Fruit fly (Drosophila melanogaster) whole organism, embryonic: ENCODE data around the gene CG43759.

ENCODE experiments used
- Adf1 ChIP-seq: fragments of 200-800 bp; sonication (Bioruptor generic); IDR thresholded peaks from 2 replicates; pipeline ENCODE4 v1.3.6; 2022; ENCODE audit warnings: missing biosample characterization, missing genetic modification characterization
- BEAF-32 ChIP-seq: fragments of 200-800 bp; sonication (Bioruptor generic); optimal IDR thresholded peaks from 3 replicates; lab custom pipeline; 2017; ENCODE audit warnings: missing biosample characterization, missing genetic modification characterization, mild to moderate bottlenecking, moderate library complexity, missing genetic modification reagents
- C15 ChIP-seq: fragments of 200-800 bp; sonication (Bioruptor generic); IDR thresholded peaks from 3 replicates; pipeline ENCODE4 v1.3.6; 2022; ENCODE audit warnings: missing biosample characterization, missing genetic modification characterization
- CG10209 ChIP-seq: fragments of 200-800 bp; sonication (Bioruptor generic); optimal IDR thresholded peaks from 3 replicates; lab custom pipeline; 2017; ENCODE audit warnings: missing biosample characterization, mild to moderate bottlenecking, missing genetic modification characterization, missing genetic modification reagents
- CG12071 ChIP-seq: fragments of 200-800 bp; sonication (Bioruptor generic); optimal IDR thresholded peaks from 3 replicates; lab custom pipeline; 2018; ENCODE audit warnings: missing biosample characterization, mild to moderate bottlenecking, missing genetic modification characterization
- CG12942 ChIP-seq: fragments of 200-800 bp; sonication (Bioruptor generic); optimal IDR thresholded peaks from 3 replicates; lab custom pipeline; 2016; ENCODE audit warnings: missing biosample characterization, missing genetic modification characterization
- CG15073 ChIP-seq: fragments of 200-800 bp; sonication (Bioruptor generic); optimal IDR thresholded peaks from 2 replicates; lab custom pipeline; 2016; ENCODE audit warnings: missing biosample characterization, missing genetic modification characterization
- CG1603 ChIP-seq: fragments of 200-800 bp; sonication (Bioruptor generic); optimal IDR thresholded peaks from 2 replicates; lab custom pipeline; 2019; ENCODE audit warnings: missing biosample characterization, mild to moderate bottlenecking, missing genetic modification characterization, moderate library complexity
- CG1647 ChIP-seq: fragments of 200-800 bp; sonication (Bioruptor generic); optimal IDR thresholded peaks from 3 replicates; lab custom pipeline; 2016; ENCODE audit warnings: missing biosample characterization, missing genetic modification characterization
- CG17359 ChIP-seq: fragments of 200-800 bp; sonication (Bioruptor generic); optimal IDR thresholded peaks from 3 replicates; lab custom pipeline; 2018; ENCODE audit warnings: missing biosample characterization, mild to moderate bottlenecking, missing genetic modification characterization, moderate library complexity
- CG17612 ChIP-seq: fragments of 200-800 bp; sonication (Bioruptor generic); IDR thresholded peaks from 2 replicates; pipeline ENCODE4 v1.3.6; 2022; ENCODE audit warnings: missing biosample characterization, missing genetic modification characterization
- CG18262 ChIP-seq: fragments of 200-800 bp; optimal IDR thresholded peaks from 3 replicates; lab custom pipeline; 2019; ENCODE audit warnings: missing biosample characterization, mild to moderate bottlenecking, missing genetic modification characterization, moderate library complexity
- CG18764 ChIP-seq: fragments of 200-800 bp; sonication (Bioruptor generic); optimal IDR thresholded peaks from 3 replicates; lab custom pipeline; 2016; ENCODE audit warnings: missing biosample characterization, missing genetic modification characterization
- CG2129 ChIP-seq: fragments of 200-800 bp; sonication (Bioruptor generic); IDR thresholded peaks from 2 replicates; pipeline ENCODE4 v1.3.6; 2022; ENCODE audit warnings: missing biosample characterization, missing genetic modification characterization; ENCODE audit not compliant: partially characterized antibody
- CG30403 ChIP-seq: fragments of 200-800 bp; sonication (Bioruptor generic); optimal IDR thresholded peaks from 3 replicates; lab custom pipeline; 2016; ENCODE audit warnings: missing biosample characterization, missing genetic modification characterization
- CG31388 ChIP-seq: fragments of 200-800 bp; sonication (Bioruptor generic); optimal IDR thresholded peaks from 2 replicates; lab custom pipeline; 2016; ENCODE audit warnings: missing biosample characterization, missing genetic modification characterization
- CG34224 ChIP-seq: fragments of 200-800 bp; sonication (Bioruptor generic); IDR thresholded peaks from 3 replicates; pipeline ENCODE4 v1.3.6; 2022; ENCODE audit warnings: missing biosample characterization, missing genetic modification characterization; ENCODE audit not compliant: partially characterized antibody
- CG3995 ChIP-seq: fragments of 200-800 bp; sonication (Bioruptor generic); optimal IDR thresholded peaks from 3 replicates; lab custom pipeline; 2016; ENCODE audit warnings: missing biosample characterization, missing genetic modification characterization
- CG4707 ChIP-seq: fragments of 200-800 bp; sonication (Bioruptor generic); optimal IDR thresholded peaks from 2 replicates; lab custom pipeline; 2018; ENCODE audit warnings: missing biosample characterization, mild to moderate bottlenecking, missing genetic modification characterization, moderate library complexity
- CG4854 ChIP-seq: fragments of 200-800 bp; sonication (Bioruptor generic); optimal IDR thresholded peaks from 2 replicates; lab custom pipeline; 2016; ENCODE audit warnings: missing biosample characterization, missing genetic modification characterization, inconsistent platforms
- CG8290 ChIP-seq, 3 experiments: fragments of 200-800 bp; sonication (Bioruptor generic); optimal IDR thresholded peaks; 2 replicates each; lab custom pipeline; 2016 to 2019; ENCODE audit warnings: missing biosample characterization in 3 of 3, missing genetic modification characterization in 3 of 3, mild to moderate bottlenecking in 2 of 3, moderate library complexity in 1 of 3
- CG8944 ChIP-seq: fragments of 200-800 bp; sonication (Bioruptor generic); optimal IDR thresholded peaks from 3 replicates; lab custom pipeline; 2016; ENCODE audit warnings: missing biosample characterization, missing genetic modification characterization
- CG9727 ChIP-seq: fragments of 200-800 bp; sonication (Bioruptor generic); optimal IDR thresholded peaks from 3 replicates; lab custom pipeline; 2017; ENCODE audit warnings: missing biosample characterization, mild to moderate bottlenecking, missing genetic modification characterization
- CkIIα-i1 ChIP-seq: fragments of 200-800 bp; sonication (Bioruptor generic); IDR thresholded peaks from 2 replicates; pipeline ENCODE4 v1.3.6; 2022; ENCODE audit warnings: missing biosample characterization, missing genetic modification characterization
- Dad ChIP-seq: fragments of 200-800 bp; sonication (Bioruptor generic); optimal IDR thresholded peaks from 3 replicates; lab custom pipeline; 2016; ENCODE audit warnings: missing biosample characterization, missing genetic modification characterization
- Deaf1 ChIP-seq: fragments of 200-800 bp; optimal IDR thresholded peaks from 3 replicates; lab custom pipeline; 2019; ENCODE audit warnings: missing biosample characterization, mild to moderate bottlenecking, missing genetic modification characterization, moderate library complexity
- GATAe ChIP-seq: fragments of 200-800 bp; sonication (Bioruptor generic); conservative IDR thresholded peaks from 2 replicates; pipeline ENCODE4 v1.3.6; 2022; ENCODE audit warnings: missing biosample characterization, missing genetic modification characterization
- NC2β ChIP-seq: fragments of 200-800 bp; sonication (Bioruptor generic); optimal IDR thresholded peaks from 2 replicates; lab custom pipeline; 2016; ENCODE audit warnings: missing biosample characterization, missing genetic modification characterization
- Neu2 ChIP-seq: fragments of 200-800 bp; sonication (Bioruptor generic); optimal IDR thresholded peaks from 3 replicates; lab custom pipeline; 2016; ENCODE audit warnings: missing biosample characterization, missing genetic modification characterization, borderline replicate concordance
- Nf-YB ChIP-seq: fragments of 200-800 bp; sonication (Bioruptor generic); optimal IDR thresholded peaks from 3 replicates; lab custom pipeline; 2019; ENCODE audit warnings: missing biosample characterization, mild to moderate bottlenecking, missing genetic modification characterization, moderate library complexity
- Oli ChIP-seq: fragments of 200-800 bp; sonication (Bioruptor generic); optimal IDR thresholded peaks from 2 replicates; lab custom pipeline; 2018; ENCODE audit warnings: missing biosample characterization, mild to moderate bottlenecking, missing genetic modification characterization, moderate library complexity
- Poxn ChIP-seq: fragments of 200-800 bp; sonication (Bioruptor generic); IDR thresholded peaks from 2 replicates; pipeline ENCODE4 v1.3.6; 2022; ENCODE audit warnings: missing biosample characterization, missing genetic modification characterization
- Side ChIP-seq: fragments of 200-800 bp; sonication (Bioruptor generic); optimal IDR thresholded peaks from 2 replicates; lab custom pipeline; 2016; ENCODE audit warnings: missing biosample characterization, missing genetic modification characterization
- Sox102F ChIP-seq: fragments of 200-800 bp; sonication (Bioruptor generic); optimal IDR thresholded peaks from 2 replicates; lab custom pipeline; 2018; ENCODE audit warnings: missing biosample characterization, mild to moderate bottlenecking, missing genetic modification characterization, moderate library complexity
- Spps ChIP-seq: fragments of 200-800 bp; sonication (Bioruptor generic); optimal IDR thresholded peaks from 2 replicates; lab custom pipeline; 2018; ENCODE audit warnings: missing biosample characterization, mild to moderate bottlenecking, missing genetic modification characterization
- Xbp1 ChIP-seq: fragments of 200-800 bp; sonication (Bioruptor generic); optimal IDR thresholded peaks from 3 replicates; lab custom pipeline; 2016; ENCODE audit warnings: missing biosample characterization, mild to moderate bottlenecking, missing genetic modification characterization
- ab ChIP-seq: fragments of 200-800 bp; sonication (Bioruptor generic); optimal IDR thresholded peaks from 2 replicates; lab custom pipeline; 2016; ENCODE audit warnings: missing biosample characterization, missing genetic modification characterization
- az2 ChIP-seq: fragments of 200-800 bp; sonication (Bioruptor generic); optimal IDR thresholded peaks from 3 replicates; lab custom pipeline; 2016; ENCODE audit warnings: missing biosample characterization, missing genetic modification characterization
- crc ChIP-seq: fragments of 200-800 bp; sonication (Bioruptor generic); optimal IDR thresholded peaks from 2 replicates; lab custom pipeline; 2016; ENCODE audit warnings: missing biosample characterization, missing genetic modification characterization
- esg ChIP-seq: fragments of 200-800 bp; sonication (Bioruptor generic); conservative IDR thresholded peaks from 2 replicates; pipeline ENCODE4 v1.3.6; 2022; ENCODE audit warnings: missing biosample characterization, missing genetic modification characterization
- grn ChIP-seq: fragments of 200-800 bp; sonication (Bioruptor generic); optimal IDR thresholded peaks from 3 replicates; lab custom pipeline; 2017; ENCODE audit warnings: missing biosample characterization, missing genetic modification characterization
- hb ChIP-seq: fragments of 200-800 bp; sonication (Bioruptor generic); IDR thresholded peaks from 3 replicates; pipeline ENCODE4 v1.3.6; 2022; ENCODE audit warnings: missing biosample characterization, missing genetic modification characterization; ENCODE audit not compliant: partially characterized antibody
- nerfin-1 ChIP-seq: fragments of 200-800 bp; sonication (Bioruptor generic); optimal IDR thresholded peaks from 3 replicates; lab custom pipeline; 2019; ENCODE audit warnings: missing biosample characterization, mild to moderate bottlenecking, missing genetic modification characterization, moderate library complexity
- repo ChIP-seq: fragments of 200-800 bp; sonication (Bioruptor generic); optimal IDR thresholded peaks from 2 replicates; lab custom pipeline; 2016; ENCODE audit warnings: missing biosample characterization, missing genetic modification characterization
- salm ChIP-seq: fragments of 200-800 bp; sonication (Bioruptor generic); optimal IDR thresholded peaks from 2 replicates; lab custom pipeline; 2018; ENCODE audit warnings: missing biosample characterization, mild to moderate bottlenecking, missing genetic modification characterization
- sim ChIP-seq: fragments of 200-800 bp; sonication (Bioruptor generic); IDR thresholded peaks from 2 replicates; pipeline ENCODE4 v1.3.6; 2022; ENCODE audit warnings: missing biosample characterization, missing genetic modification characterization
- slbo ChIP-seq: fragments of 200-800 bp; sonication (Bioruptor generic); IDR thresholded peaks from 2 replicates; pipeline ENCODE4 v1.3.6; 2022; ENCODE audit warnings: missing biosample characterization, missing genetic modification characterization
- twi ChIP-seq: fragments of 200-800 bp; optimal IDR thresholded peaks from 2 replicates; lab custom pipeline; 2019; ENCODE audit warnings: missing biosample characterization, mild to moderate bottlenecking, missing genetic modification characterization, moderate library complexity
- zfh2 ChIP-seq: fragments of 200-800 bp; sonication (Bioruptor generic); optimal IDR thresholded peaks from 2 replicates; lab custom pipeline; 2016; ENCODE audit warnings: missing biosample characterization, missing genetic modification characterization

CG43759 gene

DNA sequence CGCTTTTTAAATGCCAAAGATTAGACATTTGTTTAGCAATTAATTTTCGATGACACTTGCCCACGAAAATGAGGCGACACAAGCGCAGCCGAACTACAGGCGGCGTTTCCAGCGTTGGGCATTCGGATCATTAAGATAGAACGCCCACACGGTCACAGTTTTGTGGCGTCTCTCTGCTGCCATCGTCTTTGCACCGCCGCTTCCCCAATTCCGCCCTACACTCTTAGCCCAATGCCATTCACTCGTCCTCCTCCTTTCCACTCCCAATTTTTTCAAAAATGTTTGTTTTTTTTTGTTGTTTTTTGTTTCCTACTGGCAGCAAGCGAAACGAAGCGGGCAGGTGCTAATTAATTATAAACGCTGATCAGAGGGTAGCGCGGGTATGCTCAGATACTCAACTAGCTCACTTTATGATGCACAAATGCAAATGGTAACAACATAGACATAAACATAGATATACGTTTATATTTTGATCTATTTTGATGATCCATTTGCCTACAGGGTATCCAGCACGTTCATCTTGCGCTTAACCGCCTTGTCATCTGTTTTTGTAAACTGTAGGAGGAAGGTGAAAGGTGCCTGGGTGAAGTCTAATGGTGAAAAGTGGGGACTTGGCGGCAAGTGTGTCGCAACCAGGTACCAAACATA is 21.2 kb downstream of the CG43759 start (continued):
- TF ChIP-seq CG12942 (GFP tag; lab: Kevin White, UChicago) (peak; percentile 47), CG17612 (GFP tag; lab: Robert Waterston, UW) (peak; percentile 68), CG31388 (GFP tag; lab: Kevin White, UChicago) (peak; percentile 38), BEAF-32 (GFP tag; lab: Kevin White, UChicago) (no peak), sim (GFP tag; lab: Robert Waterston, UW) (peak; percentile 68), Neu2 (no peak), GATAe (no peak), C15 (0 out of 3 replicates have a peak, but pooled peaks have one; percentile 21), CG4854 (peak; percentile 50), CG17359 (tag; lab: Kevin White, UChicago) (peak; percentile 87), Dad (GFP tag; lab: Kevin White, UChicago) (peak; percentile 76), esg (GFP tag; lab: Robert Waterston, UW) (peak; percentile 84), slbo (GFP tag; lab: Robert Waterston, UW) (peak; percentile 84), az2 (GFP tag; lab: Kevin White, UChicago) (peak; percentile 72), CG18262 (tag; lab: Kevin White, UChicago) (peak; percentile 79), CG9727 (peak; percentile 71), CG8290 (GFP tag; optimal IDR thresholded peaks at IDR 0.05; lab: Kevin White, UChicago) (peak; percentile 29), CG8290 (tag; optimal IDR thresholded peaks at IDR 0.05; lab: Kevin White, UChicago) (peak in 1 of 2 experiments; percentile 91), nerfin-1 (peak; percentile 52), Sox102F (GFP tag; lab: Kevin White, UChicago) (peak; percentile 86), Poxn (no peak), CG12071 (GFP tag; lab: Kevin White, UChicago) (peak; percentile 73), twi (tag; lab: Kevin White, UChicago) (peak; percentile 32), CG4707 (GFP tag; lab: Kevin White, UChicago) (peak; percentile 32), CG1647 (peak; percentile 72), CG2129 (GFP tag; lab: Robert Waterston, UW) (no peak), Side (GFP tag; lab: Kevin White, UChicago) (peak; percentile 79), Xbp1 (GFP tag; lab: Kevin White, UChicago) (peak; percentile 75), CG10209 (GFP tag; lab: Kevin White, UChicago) (peak; percentile 71), Deaf1 (tag; lab: Kevin White, UChicago) (peak; percentile 20), zfh2 (GFP tag; lab: Kevin White, UChicago) (peak; percentile 52), CG15073 (GFP tag; lab: Kevin White, UChicago) (no peak), ab (GFP tag; lab: Kevin White, UChicago) (peak; percentile 8), CkIIα-i1 (no peak), Oli (peak; percentile 70), NC2β (GFP tag; lab: Kevin White, UChicago) (peak; percentile 61), CG8944 (GFP tag; lab: Kevin White, UChicago) (peak; percentile 65), Nf-YB (no peak), repo (GFP tag; lab: Kevin White, UChicago) (peak; percentile 77), grn (no peak), CG1603 (tag; lab: Kevin White, UChicago) (peak; percentile 92), crc (GFP tag; lab: Kevin White, UChicago) (peak; percentile 65), CG3995 (GFP tag; lab: Kevin White, UChicago) (no peak), Spps (tag; lab: Kevin White, UChicago) (peak; percentile 61), CG34224 (GFP tag; lab: Robert Waterston, UW) (no peak), CG18764 (GFP tag; lab: Kevin White, UChicago) (peak; percentile 71), Adf1 (no peak), salm (tag; lab: Kevin White, UChicago) (no peak), hb (GFP tag; lab: Robert Waterston, UW) (no peak), CG30403 (GFP tag; lab: Kevin White, UChicago) (peak; percentile 73)
